Fruit fly (Drosophila melanogaster): ENCODE results near the gene tap.

DNA sequence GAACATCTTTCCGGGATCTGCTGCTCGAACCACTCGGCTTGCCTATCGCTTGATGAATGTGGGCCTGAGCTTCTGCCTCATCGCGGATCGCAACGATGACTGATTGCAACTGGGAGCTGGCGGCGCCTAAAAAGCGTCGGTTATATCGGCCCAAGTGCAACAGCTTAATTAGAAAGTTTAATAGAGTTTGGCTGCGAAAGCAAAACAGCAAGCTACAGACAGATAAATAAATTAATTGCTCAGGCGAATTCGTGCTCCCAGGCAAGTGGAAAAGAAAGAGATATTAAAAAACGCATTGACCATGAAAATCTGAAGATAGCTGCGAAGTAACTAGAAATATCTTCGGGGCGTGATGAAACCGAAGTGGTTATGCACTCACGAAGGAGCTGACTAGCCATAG lies 23.1 kb downstream of the tap start, which contains the start of gene CG13728:
- TF ChIP-seq dsf (GFP tag; optimal IDR thresholded peaks at IDR 0.05; ENCODE audit: borderline replicate concordance) (no peak), Dif (GFP tag; optimal IDR thresholded peaks at IDR 0.05; ENCODE audit: partially characterized antibody) (no peak), h (GFP tag; optimal IDR thresholded peaks at IDR 0.05) (no peak), HLH106 (tag; optimal IDR thresholded peaks at IDR 0.05) (no peak), lola (GFP tag; optimal IDR thresholded peaks at IDR 0.05) (no peak), Hr78 (GFP tag; optimal IDR thresholded peaks at IDR 0.05) (no peak), pan (optimal IDR thresholded peaks at IDR 0.05) (no peak), usp (GFP tag; optimal IDR thresholded peaks at IDR 0.05) (no peak), GATAd (GFP tag; optimal IDR thresholded peaks at IDR 0.05) (no peak), brk (GFP tag; optimal IDR thresholded peaks at IDR 0.05) (no peak), Mio (GFP tag; optimal IDR thresholded peaks at IDR 0.05) (no peak)
